Fruit fly (Drosophila melanogaster) whole organism, embryonic: ENCODE measurements around the gene gammaCOP.

Experiments used
- CG10267 ChIP-seq: fragments of 200-800 bp; sonication (Bioruptor generic); optimal IDR thresholded peaks from 2 replicates; lab custom pipeline; 2018; ENCODE audit warnings: missing biosample characterization, mild to moderate bottlenecking, missing genetic modification characterization, moderate library complexity
- CG10543 ChIP-seq: fragments of 200-800 bp; sonication (Bioruptor generic); optimal IDR thresholded peaks from 3 replicates; lab custom pipeline; 2017; ENCODE audit warnings: missing biosample characterization, mild to moderate bottlenecking, missing genetic modification characterization, moderate library complexity
- CG11504 ChIP-seq: fragments of 200-800 bp; sonication (Bioruptor generic); optimal IDR thresholded peaks from 3 replicates; lab custom pipeline; 2019; ENCODE audit warnings: missing biosample characterization, mild to moderate bottlenecking, missing genetic modification characterization, moderate library complexity
- CG11560 ChIP-seq: fragments of 200-800 bp; sonication (Bioruptor generic); IDR thresholded peaks from 3 replicates; pipeline ENCODE4 v1.3.6; 2022; ENCODE audit warnings: missing biosample characterization, missing genetic modification characterization
- CG12659 ChIP-seq: fragments of 200-800 bp; sonication (Bioruptor generic); optimal IDR thresholded peaks from 3 replicates; lab custom pipeline; 2017; ENCODE audit warnings: mild to moderate bottlenecking, missing biosample characterization, missing genetic modification reagents, missing genetic modification characterization
- CG13287 ChIP-seq: fragments of 200-800 bp; sonication (Bioruptor generic); IDR thresholded peaks from 2 replicates; pipeline ENCODE4 v1.3.6; 2022; ENCODE audit warnings: missing biosample characterization, missing genetic modification characterization; ENCODE audit not compliant: partially characterized antibody
- CG14710 ChIP-seq: fragments of 200-800 bp; sonication (Bioruptor generic); optimal IDR thresholded peaks from 3 replicates; lab custom pipeline; 2019; ENCODE audit warnings: missing biosample characterization, mild to moderate bottlenecking, missing genetic modification characterization, moderate library complexity
- CG1603 ChIP-seq: fragments of 200-800 bp; sonication (Bioruptor generic); optimal IDR thresholded peaks from 2 replicates; lab custom pipeline; 2019; ENCODE audit warnings: missing biosample characterization, mild to moderate bottlenecking, missing genetic modification characterization, moderate library complexity
- CG17186 ChIP-seq: fragments of 200-800 bp; sonication (Bioruptor generic); optimal IDR thresholded peaks from 3 replicates; lab custom pipeline; 2017; ENCODE audit warnings: missing biosample characterization, missing genetic modification reagents, missing genetic modification characterization
- CG17829 ChIP-seq: fragments of 200-800 bp; optimal IDR thresholded peaks from 2 replicates; lab custom pipeline; 2019; ENCODE audit warnings: missing biosample characterization, mild to moderate bottlenecking, missing genetic modification characterization, moderate library complexity
- CG18599 ChIP-seq: fragments of 200-800 bp; sonication (Bioruptor generic); optimal IDR thresholded peaks from 3 replicates; lab custom pipeline; 2017; ENCODE audit warnings: missing biosample characterization, missing genetic modification characterization, mild to moderate bottlenecking, moderate library complexity, missing genetic modification reagents
- CG3065 ChIP-seq: fragments of 200-800 bp; sonication (Bioruptor generic); optimal IDR thresholded peaks from 2 replicates; lab custom pipeline; 2016; ENCODE audit warnings: missing biosample characterization, missing genetic modification characterization
- CG33557 ChIP-seq: fragments of 200-800 bp; sonication (Bioruptor generic); optimal IDR thresholded peaks from 2 replicates; lab custom pipeline; 2019; ENCODE audit warnings: missing biosample characterization, mild to moderate bottlenecking, missing genetic modification characterization, moderate library complexity
- CG42726 ChIP-seq: fragments of 200-800 bp; sonication (Bioruptor generic); IDR thresholded peaks from 2 replicates; pipeline ENCODE4 v1.3.6; 2022; ENCODE audit warnings: missing biosample characterization, missing genetic modification characterization; ENCODE audit not compliant: partially characterized antibody
- CG9437 ChIP-seq: fragments of 200-800 bp; sonication (Bioruptor generic); optimal IDR thresholded peaks from 2 replicates; lab custom pipeline; 2018; ENCODE audit warnings: missing biosample characterization, mild to moderate bottlenecking, missing genetic modification characterization
- CG9797 ChIP-seq: fragments of 200-800 bp; sonication (Bioruptor generic); optimal IDR thresholded peaks from 3 replicates; lab custom pipeline; 2018; ENCODE audit warnings: missing biosample characterization, mild to moderate bottlenecking, missing genetic modification characterization
- D ChIP-seq, 2 experiments: fragments of 200-800 bp in 1 of 2; fragments of >200 bp in 1 of 2; sonication (Bioruptor generic) in 1 of 2; optimal IDR thresholded peaks; 2 replicates in 1 of 2; 3 replicates in 1 of 2; lab custom pipeline; 2017; ENCODE audit warnings: mild to moderate bottlenecking in 1 of 2, missing biosample characterization in 1 of 2, missing genetic modification characterization in 1 of 2, missing genetic modification reagents in 1 of 2
- ERR ChIP-seq: fragments of 200-800 bp; sonication (Bioruptor generic); optimal IDR thresholded peaks from 2 replicates; lab custom pipeline; 2016; ENCODE audit warnings: missing biosample characterization, missing genetic modification characterization
- Fer1 ChIP-seq: fragments of 200-800 bp; sonication (Bioruptor generic); optimal IDR thresholded peaks from 2 replicates; lab custom pipeline; 2017; ENCODE audit warnings: missing biosample characterization, mild to moderate bottlenecking, missing genetic modification characterization
- HLH4C ChIP-seq: fragments of 200-800 bp; sonication (Bioruptor generic); IDR thresholded peaks from 3 replicates; pipeline ENCODE4 v1.3.6; 2022; ENCODE audit warnings: missing biosample characterization, missing genetic modification characterization; ENCODE audit not compliant: partially characterized antibody
- Hr78 ChIP-seq, 2 experiments: fragments of 200-800 bp in 1 of 2; fragments of >200 bp in 1 of 2; sonication (Bioruptor generic) in 1 of 2; optimal IDR thresholded peaks; 2 replicates each; lab custom pipeline; 2017 to 2019; ENCODE audit warnings: missing biosample characterization in 2 of 2, missing genetic modification characterization in 2 of 2, mild to moderate bottlenecking in 1 of 2, moderate library complexity in 1 of 2
- Jarid2 ChIP-seq: fragments of 200-800 bp; sonication (Bioruptor generic); optimal IDR thresholded peaks from 3 replicates; lab custom pipeline; 2017; ENCODE audit warnings: mild to moderate bottlenecking, missing biosample characterization, missing genetic modification reagents, missing genetic modification characterization
- Kr ChIP-seq: fragments of 200-800 bp; sonication (Bioruptor generic); optimal IDR thresholded peaks from 2 replicates; lab custom pipeline; 2017; ENCODE audit warnings: missing biosample characterization, mild to moderate bottlenecking, missing genetic modification characterization
- Med ChIP-seq: fragments of 200-800 bp; sonication (Bioruptor generic); peaks from one replicate; lab custom pipeline; 2016; ENCODE audit warnings: missing biosample characterization, missing genetic modification characterization, mild to moderate bottlenecking, inconsistent platforms, moderate library complexity
- Myb ChIP-seq: fragments of 200-800 bp; sonication (Bioruptor generic); optimal IDR thresholded peaks from 2 replicates; lab custom pipeline; 2016; ENCODE audit warnings: missing biosample characterization, missing genetic modification characterization
- Sry-δ ChIP-seq: fragments of 200-800 bp; sonication (Bioruptor generic); optimal IDR thresholded peaks from 2 replicates; lab custom pipeline; 2016; ENCODE audit warnings: missing biosample characterization, missing genetic modification characterization
- Stat92E ChIP-seq, 3 experiments: fragments of >200 bp in 2 of 3; fragments of 200-800 bp in 1 of 3; sonication (Bioruptor generic) in 1 of 3; optimal IDR thresholded peaks; 2 replicates each; lab custom pipeline; 2017 to 2019; ENCODE audit warnings: missing biosample characterization in 3 of 3, missing genetic modification characterization in 3 of 3, mild to moderate bottlenecking in 1 of 3, moderate library complexity in 1 of 3
- Vsx1 ChIP-seq: fragments of 200-800 bp; sonication (Bioruptor generic); optimal IDR thresholded peaks from 2 replicates; lab custom pipeline; 2017; ENCODE audit warnings: missing biosample characterization, mild to moderate bottlenecking, missing genetic modification characterization, missing genetic modification reagents
- YL-1 ChIP-seq: fragments of 200-800 bp; sonication (Bioruptor generic); optimal IDR thresholded peaks from 3 replicates; lab custom pipeline; 2017; ENCODE audit warnings: missing biosample characterization, mild to moderate bottlenecking, missing genetic modification characterization
- cwo ChIP-seq: fragments of 200-800 bp; sonication (Bioruptor generic); optimal IDR thresholded peaks from 3 replicates; lab custom pipeline; 2017; ENCODE audit warnings: missing biosample characterization, missing genetic modification characterization, mild to moderate bottlenecking, moderate library complexity, missing genetic modification reagents
- danr ChIP-seq: fragments of 200-800 bp; sonication (Bioruptor generic); IDR thresholded peaks from 2 replicates; pipeline ENCODE4 v1.3.6; 2022; ENCODE audit warnings: missing biosample characterization, missing genetic modification characterization
- dati ChIP-seq: fragments of 200-800 bp; sonication (Bioruptor generic); IDR thresholded peaks from 2 replicates; pipeline ENCODE4 v1.3.6; 2022; ENCODE audit warnings: missing biosample characterization, missing genetic modification characterization
- dimm ChIP-seq: fragments of 200-800 bp; sonication (Bioruptor generic); IDR thresholded peaks from 2 replicates; pipeline ENCODE4 v1.3.6; 2022; ENCODE audit warnings: missing biosample characterization, missing genetic modification characterization
- disco-r ChIP-seq: fragments of 200-800 bp; sonication (Bioruptor generic); optimal IDR thresholded peaks from 2 replicates; lab custom pipeline; 2016; ENCODE audit warnings: missing biosample characterization, missing genetic modification characterization
- ewg ChIP-seq: fragments of 200-800 bp; sonication (Bioruptor generic); optimal IDR thresholded peaks from 3 replicates; lab custom pipeline; 2017; ENCODE audit warnings: mild to moderate bottlenecking, missing biosample characterization, missing genetic modification reagents, missing genetic modification characterization
- grn ChIP-seq: fragments of 200-800 bp; sonication (Bioruptor generic); optimal IDR thresholded peaks from 3 replicates; lab custom pipeline; 2017; ENCODE audit warnings: missing biosample characterization, missing genetic modification characterization
- kah ChIP-seq: fragments of 200-800 bp; sonication (Bioruptor generic); optimal IDR thresholded peaks from 2 replicates; lab custom pipeline; 2018; ENCODE audit warnings: missing biosample characterization, mild to moderate bottlenecking, missing genetic modification characterization
- onecut ChIP-seq: fragments of 200-800 bp; sonication (Bioruptor generic); IDR thresholded peaks from 2 replicates; pipeline ENCODE4 v1.3.6; 2022; ENCODE audit warnings: missing biosample characterization, missing genetic modification characterization
- pfk ChIP-seq: fragments of 200-800 bp; sonication (Bioruptor generic); optimal IDR thresholded peaks from 2 replicates; lab custom pipeline; 2018; ENCODE audit warnings: missing biosample characterization, mild to moderate bottlenecking, missing genetic modification characterization, moderate library complexity
- pros ChIP-seq: fragments of 200-800 bp; sonication (Bioruptor generic); optimal IDR thresholded peaks from 3 replicates; lab custom pipeline; 2019; ENCODE audit warnings: missing biosample characterization, mild to moderate bottlenecking, missing genetic modification characterization, moderate library complexity
- scrt ChIP-seq: fragments of 200-800 bp; sonication (Bioruptor generic); optimal IDR thresholded peaks from 2 replicates; lab custom pipeline; 2018; ENCODE audit warnings: missing biosample characterization, mild to moderate bottlenecking, missing genetic modification characterization, moderate library complexity
- sisA ChIP-seq: fragments of 200-800 bp; sonication (Bioruptor generic); IDR thresholded peaks from 2 replicates; pipeline ENCODE4 v1.3.6; 2022; ENCODE audit warnings: missing biosample characterization, missing genetic modification characterization
- sug ChIP-seq: fragments of 200-800 bp; optimal IDR thresholded peaks from 2 replicates; lab custom pipeline; 2019; ENCODE audit warnings: missing biosample characterization, mild to moderate bottlenecking, missing genetic modification characterization, moderate library complexity
- zen2 ChIP-seq: fragments of 200-800 bp; sonication (Bioruptor generic); IDR thresholded peaks from 3 replicates; pipeline ENCODE4 v1.3.6; 2022; ENCODE audit warnings: missing biosample characterization, missing genetic modification characterization; ENCODE audit not compliant: partially characterized antibody

gammaCOP gene

dm6 chr3R:31610639-31611594 is 39.0 kb downstream of the gammaCOP start, which contains the start of gene Med (continued):
- TF ChIP-seq scrt (GFP tag; lab: Kevin White, UChicago) (peak; percentile 62), onecut (GFP tag; lab: Robert Waterston, UW) (peak; percentile 43; the same call in 1 of the 2 replicates), CG1603 (peak; percentile 67), pros (GFP tag; lab: Kevin White, UChicago) (peak; percentile 50), Sry-δ (GFP tag; lab: Kevin White, UChicago) (peak; percentile 48), Stat92E (GFP tag; optimal IDR thresholded peaks at IDR 0.05; lab: Kevin White, UChicago) (peak in 1 of 3 experiments; percentile 58), HLH4C (GFP tag; lab: Robert Waterston, UW) (no peak), ERR (no peak), Myb (peak; percentile 40), danr (GFP tag; lab: Robert Waterston, UW) (no peak), CG12659 (GFP tag; lab: Kevin White, UChicago) (peak; percentile 74), CG14710 (tag; lab: Kevin White, UChicago) (peak; percentile 51), D (optimal IDR thresholded peaks at IDR 0.05; lab: Kevin White, UChicago) (peak; percentile 58), D (GFP tag; optimal IDR thresholded peaks at IDR 0.05; lab: Kevin White, UChicago) (no peak), Vsx1 (GFP tag; lab: Kevin White, UChicago) (peak; percentile 32), CG17829 (tag; lab: Kevin White, UChicago) (peak; percentile 31), CG18599 (no peak), kah (GFP tag; lab: Kevin White, UChicago) (peak; percentile 43), CG13287 (no peak), grn (GFP tag; lab: Kevin White, UChicago) (peak; percentile 55), YL-1 (GFP tag; lab: Kevin White, UChicago) (peak; percentile 95), CG9797 (peak; percentile 96), Jarid2 (GFP tag; lab: Kevin White, UChicago) (peak; percentile 3), CG10267 (peak; percentile 42), dati (GFP tag; lab: Robert Waterston, UW) (no peak), CG10543 (GFP tag; lab: Kevin White, UChicago) (peak; percentile 9), sug (tag; lab: Kevin White, UChicago) (peak; percentile 21)

dm6 chr3R:31612564-31612963 is 40.6 kb downstream of the gammaCOP start, which contains the start of gene CycG:
Gene CycG (minus strand): TSS chr3R:31612664.
- TF ChIP-seq sisA (GFP tag; lab: Robert Waterston, UW) = no peak
- TF ChIP-seq Med (GFP tag; lab: Kevin White, UChicago) = peak; percentile 48

dm6 chr3R:31616001-31616400 is 44.1 kb downstream of the gammaCOP start, which contains the start of the genes Mnat9 and CG1792:
Gene Mnat9 (minus strand): TSS chr3R:31616160.
Gene CG1792 (plus strand): TSS chr3R:31616303.
- TF ChIP-seq cwo (GFP tag; lab: Kevin White, UChicago) = peak; percentile 94
- TF ChIP-seq CG17186 (GFP tag; lab: Kevin White, UChicago) = peak; percentile 92
- TF ChIP-seq Fer1 (GFP tag; lab: Kevin White, UChicago) = peak; percentile 96
- peak; percentile 92 for TF ChIP-seq CG9437 (GFP tag; lab: Kevin White, UChicago)
- TF ChIP-seq Kr = no peak
- TF ChIP-seq CG3065 (GFP tag; lab: Kevin White, UChicago) = peak; percentile 97
- peak; percentile 97 for TF ChIP-seq ewg (GFP tag; lab: Kevin White, UChicago)
- TF ChIP-seq CG11504 (tag; lab: Kevin White, UChicago) = peak; percentile 97
- no peak for TF ChIP-seq CG42726 (GFP tag; lab: Robert Waterston, UW)
- TF ChIP-seq disco-r (GFP tag; lab: Kevin White, UChicago) = peak; percentile 98
- TF ChIP-seq CG11560 (tag; lab: Robert Waterston, UW) = peak; percentile 92
- peak; percentile 62 for TF ChIP-seq pfk (GFP tag; lab: Kevin White, UChicago)
- TF ChIP-seq CG33557 (GFP tag; lab: Kevin White, UChicago) = peak; percentile 87
- TF ChIP-seq Hr78 (GFP tag; optimal IDR thresholded peaks at IDR 0.05; lab: Kevin White, UChicago) = peak in 1 of 2 experiments; percentile 82
- no peak for TF ChIP-seq zen2 (GFP tag; lab: Robert Waterston, UW)
- TF ChIP-seq dimm = peak; percentile 98
